Worm (Caenorhabditis elegans) whole organism, L3 larva: ENCODE results near the gene K02F3.12.

Experiments used
- R02D3.7 ChIP-seq: fragments of 150-350 bp; optimal IDR thresholded peaks from 2 replicates; lab custom pipeline; 2014; ENCODE audit warnings: missing biosample characterization, missing genetic modification characterization
- ZK546.5 ChIP-seq: sonication (generic microtip); optimal IDR thresholded peaks from 2 replicates; lab custom pipeline; 2017; ENCODE audit warnings: missing biosample characterization, missing genetic modification characterization
- aly-2 ChIP-seq: fragments of 150-350 bp; optimal IDR thresholded peaks from 2 replicates; lab custom pipeline; 2014; ENCODE audit warnings: missing biosample characterization, missing genetic modification characterization
- ama-1 ChIP-seq: fragments of 150-350 bp; optimal IDR thresholded peaks from 2 replicates; lab custom pipeline; 2018
- ceh-16 ChIP-seq: sonication (generic microtip); optimal IDR thresholded peaks from 2 replicates; lab custom pipeline; 2017; ENCODE audit warnings: missing biosample characterization, missing genetic modification characterization
- ceh-28 ChIP-seq: fragments of 150-350 bp; optimal IDR thresholded peaks from 2 replicates; lab custom pipeline; 2014; ENCODE audit warnings: missing biosample characterization, missing genetic modification reagents, missing genetic modification characterization
- ceh-82 ChIP-seq: fragments of 150-350 bp; optimal IDR thresholded peaks from 2 replicates; lab custom pipeline; 2014; ENCODE audit warnings: missing biosample characterization, missing genetic modification characterization
- ceh-9 ChIP-seq: sonication (generic microtip); optimal IDR thresholded peaks from 2 replicates; lab custom pipeline; 2018; ENCODE audit warnings: missing biosample characterization, missing genetic modification characterization
- daf-12 ChIP-seq: fragments of 150-350 bp; optimal IDR thresholded peaks from 2 replicates; lab custom pipeline; 2014; ENCODE audit warnings: missing biosample characterization, missing genetic modification reagents, missing genetic modification characterization
- egl-27 ChIP-seq: sonication (generic microtip); optimal IDR thresholded peaks from 4 replicates; lab custom pipeline; 2017; ENCODE audit warnings: missing biosample characterization, missing genetic modification reagents, missing genetic modification characterization
- egl-5 ChIP-seq: fragments of 150-350 bp; optimal IDR thresholded peaks from 2 replicates; lab custom pipeline; 2017; ENCODE audit warnings: missing biosample characterization, missing genetic modification reagents, missing genetic modification characterization, inconsistent platforms
- elt-1 ChIP-seq: fragments of 150-350 bp; optimal IDR thresholded peaks from 2 replicates; lab custom pipeline; 2014; ENCODE audit warnings: missing biosample characterization, missing genetic modification characterization
- elt-2 ChIP-seq: sonication (generic microtip); optimal IDR thresholded peaks from 2 replicates; lab custom pipeline; 2016; ENCODE audit warnings: missing genetic modification reagents, mild to moderate bottlenecking, missing genetic modification characterization, missing compliant biosample characterization
- elt-3 ChIP-seq, 3 experiments: fragments of 150-350 bp in 1 of 3; sonication (generic microtip) in 2 of 3; optimal IDR thresholded peaks; 2 replicates in 2 of 3; 4 replicates in 1 of 3; lab custom pipeline; 2014 to 2017; ENCODE audit warnings: missing biosample characterization in 3 of 3, missing genetic modification characterization in 3 of 3
- eor-1 ChIP-seq, 2 experiments: fragments of 150-350 bp; optimal IDR thresholded peaks; 2 replicates each; lab custom pipeline; 2014 to 2018; ENCODE audit warnings: missing biosample characterization in 2 of 2, missing genetic modification characterization in 2 of 2
- fkh-10 ChIP-seq: sonication (generic microtip); optimal IDR thresholded peaks from 2 replicates; lab custom pipeline; 2017; ENCODE audit warnings: missing biosample characterization, missing genetic modification reagents, missing genetic modification characterization
- fkh-2 ChIP-seq: fragments of 150-350 bp; optimal IDR thresholded peaks from 2 replicates; lab custom pipeline; 2014; ENCODE audit warnings: missing biosample characterization, missing genetic modification reagents, missing genetic modification characterization
- fos-1 ChIP-seq: fragments of 150-350 bp; optimal IDR thresholded peaks from 2 replicates; lab custom pipeline; 2014; ENCODE audit warnings: missing biosample characterization, missing genetic modification characterization
- hmg-11 ChIP-seq: sonication (generic microtip); optimal IDR thresholded peaks from 2 replicates; lab custom pipeline; 2016; ENCODE audit warnings: missing genetic modification characterization, missing compliant biosample characterization
- jun-1 ChIP-seq: fragments of 150-350 bp; optimal IDR thresholded peaks from 2 replicates; lab custom pipeline; 2014; ENCODE audit warnings: missing biosample characterization, missing genetic modification reagents, missing genetic modification characterization
- lin-15B ChIP-seq: fragments of 150-350 bp; optimal IDR thresholded peaks from 2 replicates; lab custom pipeline; 2014; ENCODE audit warnings: missing biosample characterization, missing genetic modification characterization
- lin-39 ChIP-seq: fragments of 150-350 bp; optimal IDR thresholded peaks from 2 replicates; lab custom pipeline; 2018; ENCODE audit warnings: missing biosample characterization, missing genetic modification reagents, missing genetic modification characterization
- lsy-12 ChIP-seq: sonication (generic microtip); optimal IDR thresholded peaks from 2 replicates; lab custom pipeline; 2016; ENCODE audit warnings: mild to moderate bottlenecking, missing genetic modification characterization, missing compliant biosample characterization
- mdl-1 ChIP-seq: fragments of 150-350 bp; optimal IDR thresholded peaks from 2 replicates; lab custom pipeline; 2014; ENCODE audit warnings: missing biosample characterization, missing genetic modification characterization
- mml-1 ChIP-seq: fragments of 150-350 bp; sonication (generic microtip); optimal IDR thresholded peaks from 3 replicates; lab custom pipeline; 2014; ENCODE audit warnings: missing biosample characterization, missing genetic modification characterization
- nfya-1 ChIP-seq: sonication (generic microtip); optimal IDR thresholded peaks from 2 replicates; lab custom pipeline; 2017; ENCODE audit warnings: missing genetic modification characterization, mild to moderate bottlenecking, missing compliant biosample characterization, antibody characterized with exemption, moderate library complexity; ENCODE audit not compliant: insufficient read depth
- nhr-11 ChIP-seq: fragments of 150-350 bp; optimal IDR thresholded peaks from 2 replicates; lab custom pipeline; 2014; ENCODE audit warnings: missing biosample characterization, missing genetic modification characterization
- nhr-12 ChIP-seq: fragments of 150-350 bp; optimal IDR thresholded peaks from 2 replicates; lab custom pipeline; 2014; ENCODE audit warnings: missing biosample characterization, missing genetic modification characterization
- nhr-23 ChIP-seq: fragments of 150-350 bp; optimal IDR thresholded peaks from 2 replicates; lab custom pipeline; 2014; ENCODE audit warnings: missing biosample characterization, missing genetic modification reagents, missing genetic modification characterization
- nhr-237 ChIP-seq: fragments of 150-350 bp; optimal IDR thresholded peaks from 2 replicates; lab custom pipeline; 2014; ENCODE audit warnings: missing biosample characterization, missing genetic modification characterization
- nhr-25 ChIP-seq: sonication (generic microtip); optimal IDR thresholded peaks from 2 replicates; lab custom pipeline; 2017; ENCODE audit warnings: missing biosample characterization, missing genetic modification characterization
- nhr-28 ChIP-seq: fragments of 150-350 bp; optimal IDR thresholded peaks from 2 replicates; lab custom pipeline; 2014; ENCODE audit warnings: missing biosample characterization, missing genetic modification characterization
- nhr-43 ChIP-seq: sonication (generic microtip); optimal IDR thresholded peaks from 2 replicates; lab custom pipeline; 2016; ENCODE audit warnings: mild to moderate bottlenecking, missing genetic modification characterization, missing compliant biosample characterization; ENCODE audit not compliant: poor library complexity, severe bottlenecking
- nhr-67 ChIP-seq: fragments of 150-350 bp; optimal IDR thresholded peaks from 2 replicates; lab custom pipeline; 2014; ENCODE audit warnings: missing biosample characterization, missing genetic modification characterization
- nhr-76 ChIP-seq: fragments of 150-350 bp; sonication (generic microtip); optimal IDR thresholded peaks from 5 replicates; lab custom pipeline; 2014; ENCODE audit warnings: missing biosample characterization, missing genetic modification characterization
- nhr-77 ChIP-seq: fragments of 150-350 bp; optimal IDR thresholded peaks from 2 replicates; lab custom pipeline; 2014; ENCODE audit warnings: missing biosample characterization, missing genetic modification characterization
- pha-4 ChIP-seq: fragments of 150-350 bp; optimal IDR thresholded peaks from 2 replicates; lab custom pipeline; 2014; ENCODE audit warnings: missing biosample characterization, missing genetic modification reagents, missing genetic modification characterization
- pqm-1 ChIP-seq: fragments of 150-350 bp; optimal IDR thresholded peaks from 2 replicates; lab custom pipeline; 2017; ENCODE audit warnings: missing biosample characterization, missing genetic modification characterization, inconsistent platforms
- sea-2 ChIP-seq: fragments of 150-350 bp; sonication (generic microtip); optimal IDR thresholded peaks from 4 replicates; lab custom pipeline; 2014; ENCODE audit warnings: missing biosample characterization, missing genetic modification reagents, missing genetic modification characterization
- skn-1 ChIP-seq: fragments of 150-350 bp; optimal IDR thresholded peaks from 2 replicates; lab custom pipeline; 2014; ENCODE audit warnings: missing biosample characterization, missing genetic modification characterization
- snpc-4 ChIP-seq: fragments of 150-350 bp; optimal IDR thresholded peaks from 2 replicates; lab custom pipeline; 2014; ENCODE audit warnings: missing biosample characterization, missing genetic modification characterization
- tbx-2 ChIP-seq: sonication (generic microtip); optimal IDR thresholded peaks from 2 replicates; lab custom pipeline; 2016; ENCODE audit warnings: mild to moderate bottlenecking, missing genetic modification characterization, missing compliant biosample characterization
- unc-39 ChIP-seq: sonication (generic microtip); optimal IDR thresholded peaks from 4 replicates; lab custom pipeline; 2017; ENCODE audit warnings: missing biosample characterization, missing genetic modification characterization
- unc-62 ChIP-seq: fragments of 150-350 bp; sonication (generic microtip); optimal IDR thresholded peaks from 4 replicates; lab custom pipeline; 2014; ENCODE audit warnings: missing biosample characterization, missing genetic modification reagents, missing genetic modification characterization
- zag-1 ChIP-seq: fragments of 150-350 bp; optimal IDR thresholded peaks from 2 replicates; lab custom pipeline; 2014; ENCODE audit warnings: missing biosample characterization, missing genetic modification characterization
- ztf-11 ChIP-seq: fragments of 150-350 bp; optimal IDR thresholded peaks from 2 replicates; lab custom pipeline; 2014; ENCODE audit warnings: missing biosample characterization, missing genetic modification characterization
- ztf-4 ChIP-seq: fragments of 150-350 bp; optimal IDR thresholded peaks from 2 replicates; lab custom pipeline; 2014; ENCODE audit warnings: missing biosample characterization, missing genetic modification characterization

Gene K02F3.12

ce11 chrIII:832855-833504 is 23.4 kb upstream of the K02F3.12 start, which contains the start of gene zip-2:
TSS of gene zip-2 (plus strand) at chrIII:832982.
- TF ChIP-seq ceh-82 (tag; lab: Kevin White, UChicago): peak; percentile 8
- TF ChIP-seq nhr-11 (tag; lab: Kevin White, UChicago): no peak
- TF ChIP-seq jun-1 (tag; lab: Kevin White, UChicago): peak; percentile 24
- peak; percentile 79 for TF ChIP-seq pha-4
- TF ChIP-seq nhr-76 (tag; lab: Kevin White, UChicago): no peak
- TF ChIP-seq nhr-67 (tag; lab: Kevin White, UChicago): no peak
- peak; percentile 93 for TF ChIP-seq elt-2 (tag; lab: Kevin White, UChicago)
- peak; percentile 27 for TF ChIP-seq ceh-28
- TF ChIP-seq pqm-1 (tag; lab: Kevin White, UChicago): peak; percentile 98
- TF ChIP-seq fos-1 (tag; lab: Kevin White, UChicago): peak; percentile 14
- TF ChIP-seq, all 47 proteins: peak for 7

ce11 chrIII:833711-834442 is 22.5 kb upstream of the K02F3.12 start:
- TF ChIP-seq nhr-43 (tag; lab: Kevin White, UChicago) (peak; percentile 88), elt-3 (tag; optimal IDR thresholded peaks at IDR 0.05; lab: Kevin White, UChicago) (peak in 2 of 3 experiments; percentile 7 to 53), egl-5 (tag; lab: Kevin White, UChicago) (peak; percentile 83), ztf-4 (tag; lab: Kevin White, UChicago) (peak; percentile 67), nhr-28 (tag; lab: Kevin White, UChicago) (no peak), elt-1 (tag; lab: Kevin White, UChicago) (peak; percentile 67), nhr-11 (tag; lab: Kevin White, UChicago) (peak; percentile 82), unc-39 (tag; lab: Kevin White, UChicago) (no peak), ceh-16 (tag; lab: Kevin White, UChicago) (no peak), pqm-1 (tag; lab: Kevin White, UChicago) (peak; percentile 91), ztf-11 (tag; lab: Kevin White, UChicago) (no peak), mml-1 (tag; lab: Kevin White, UChicago) (peak; percentile 8), jun-1 (tag; lab: Kevin White, UChicago) (peak; percentile 92), ama-1 (lab: Kevin White, UChicago) (peak; percentile 93), nhr-237 (no peak), ceh-9 (no peak), daf-12 (no peak), nfya-1 (tag; lab: Kevin White, UChicago) (peak; percentile 96), skn-1 (peak; percentile 81), lsy-12 (tag; lab: Kevin White, UChicago) (peak; percentile 88), nhr-12 (no peak), ceh-28 (peak; percentile 93), eor-1 (tag; optimal IDR thresholded peaks at IDR 0.05; lab: Kevin White, UChicago) (no peak), hmg-11 (tag; lab: Kevin White, UChicago) (peak; percentile 97), tbx-2 (tag; lab: Kevin White, UChicago) (peak; percentile 81), sea-2 (peak; percentile 49), fos-1 (tag; lab: Kevin White, UChicago) (peak; percentile 91), snpc-4 (tag; lab: Kevin White, UChicago) (peak; percentile 67), R02D3.7 (tag; lab: Kevin White, UChicago) (peak; percentile 77), pha-4 (peak; percentile 98), nhr-76 (tag; lab: Kevin White, UChicago) (no peak), nhr-25 (tag; lab: Kevin White, UChicago) (peak; percentile 98), zag-1 (peak; percentile 25), ceh-82 (tag; lab: Kevin White, UChicago) (no peak), elt-2 (tag; lab: Kevin White, UChicago) (peak; percentile 85), nhr-77 (peak; percentile 21), ZK546.5 (tag; lab: Kevin White, UChicago) (no peak), mdl-1 (tag; lab: Kevin White, UChicago) (peak; percentile 82), fkh-2 (tag; lab: Kevin White, UChicago) (no peak), aly-2 (tag; lab: Kevin White, UChicago) (no peak), nhr-67 (tag; lab: Kevin White, UChicago) (no peak), egl-27 (peak; percentile 48), nhr-23 (tag; lab: Kevin White, UChicago) (peak; percentile 94), fkh-10 (GFP tag; lab: Kevin White, UChicago) (peak; percentile 96), unc-62 (GFP tag; lab: Kevin White, UChicago) (peak; percentile 33), lin-15B (tag; lab: Kevin White, UChicago) (peak; percentile 69), lin-39 (peak; percentile 97)
- TF ChIP-seq, all 47 proteins: peak for 32
